Fruit fly (Drosophila melanogaster) whole organism, embryonic: Measurements from ENCODE around the gene HP1e.

ENCODE experiments used
- Atf6 ChIP-seq: fragments of 200-800 bp; sonication (Bioruptor generic); IDR thresholded peaks from 2 replicates; pipeline ENCODE4 v1.3.6; 2022; ENCODE audit warnings: missing biosample characterization, missing genetic modification characterization
- B-H1 ChIP-seq: fragments of 200-800 bp; sonication (Bioruptor generic); IDR thresholded peaks from 3 replicates; pipeline ENCODE4 v1.3.6; 2022; ENCODE audit warnings: missing biosample characterization, missing genetic modification characterization
- Bteb2 ChIP-seq: fragments of 200-800 bp; sonication (Bioruptor generic); optimal IDR thresholded peaks from 2 replicates; lab custom pipeline; 2016; ENCODE audit warnings: missing biosample characterization, missing genetic modification characterization
- CG10209 ChIP-seq: fragments of 200-800 bp; sonication (Bioruptor generic); optimal IDR thresholded peaks from 3 replicates; lab custom pipeline; 2017; ENCODE audit warnings: missing biosample characterization, mild to moderate bottlenecking, missing genetic modification characterization, missing genetic modification reagents
- CG1024 ChIP-seq: fragments of 200-800 bp; sonication (Bioruptor generic); IDR thresholded peaks from 2 replicates; pipeline ENCODE4 v1.3.6; 2022; ENCODE audit warnings: missing biosample characterization, missing genetic modification characterization
- CG10267 ChIP-seq: fragments of 200-800 bp; sonication (Bioruptor generic); optimal IDR thresholded peaks from 2 replicates; lab custom pipeline; 2018; ENCODE audit warnings: missing biosample characterization, mild to moderate bottlenecking, missing genetic modification characterization, moderate library complexity
- CG12659 ChIP-seq: fragments of 200-800 bp; sonication (Bioruptor generic); optimal IDR thresholded peaks from 3 replicates; lab custom pipeline; 2017; ENCODE audit warnings: mild to moderate bottlenecking, missing biosample characterization, missing genetic modification reagents, missing genetic modification characterization
- CG14710 ChIP-seq: fragments of 200-800 bp; sonication (Bioruptor generic); optimal IDR thresholded peaks from 3 replicates; lab custom pipeline; 2019; ENCODE audit warnings: missing biosample characterization, mild to moderate bottlenecking, missing genetic modification characterization, moderate library complexity
- CG15011 ChIP-seq: fragments of 200-800 bp; sonication (Bioruptor generic); optimal IDR thresholded peaks from 3 replicates; lab custom pipeline; 2018; ENCODE audit warnings: missing biosample characterization, mild to moderate bottlenecking, missing genetic modification characterization
- CG15073 ChIP-seq: fragments of 200-800 bp; sonication (Bioruptor generic); optimal IDR thresholded peaks from 2 replicates; lab custom pipeline; 2016; ENCODE audit warnings: missing biosample characterization, missing genetic modification characterization
- CG16813 ChIP-seq: fragments of 200-800 bp; sonication (Bioruptor generic); IDR thresholded peaks from 3 replicates; pipeline ENCODE4 v1.3.6; 2022; ENCODE audit warnings: missing biosample characterization, missing genetic modification characterization; ENCODE audit not compliant: partially characterized antibody
- CG17361 ChIP-seq: fragments of 200-800 bp; sonication (Bioruptor generic); IDR thresholded peaks from 3 replicates; pipeline ENCODE4 v1.3.6; 2022; ENCODE audit warnings: missing biosample characterization, missing genetic modification characterization
- CG17912 ChIP-seq: fragments of 200-800 bp; sonication (Bioruptor generic); optimal IDR thresholded peaks from 2 replicates; lab custom pipeline; 2018; ENCODE audit warnings: missing biosample characterization, mild to moderate bottlenecking, missing genetic modification characterization
- CG18599 ChIP-seq: fragments of 200-800 bp; sonication (Bioruptor generic); optimal IDR thresholded peaks from 3 replicates; lab custom pipeline; 2017; ENCODE audit warnings: missing biosample characterization, missing genetic modification characterization, mild to moderate bottlenecking, moderate library complexity, missing genetic modification reagents
- CG2889 ChIP-seq: fragments of 200-800 bp; sonication (Bioruptor generic); IDR thresholded peaks from 3 replicates; pipeline ENCODE4 v1.3.6; 2022; ENCODE audit warnings: missing biosample characterization, missing genetic modification characterization
- CG32767 ChIP-seq: fragments of 200-800 bp; sonication (Bioruptor generic); IDR thresholded peaks from 2 replicates; pipeline ENCODE4 v1.3.6; 2022; ENCODE audit warnings: missing biosample characterization, missing genetic modification characterization
- CG4282 ChIP-seq: fragments of 200-800 bp; sonication (Bioruptor generic); optimal IDR thresholded peaks from 2 replicates; lab custom pipeline; 2016; ENCODE audit warnings: missing biosample characterization, missing genetic modification characterization
- CG4820 ChIP-seq: fragments of 200-800 bp; sonication (Bioruptor generic); optimal IDR thresholded peaks from 3 replicates; lab custom pipeline; 2016; ENCODE audit warnings: missing biosample characterization, missing genetic modification characterization
- CG5245 ChIP-seq: fragments of 200-800 bp; sonication (Bioruptor generic); optimal IDR thresholded peaks from 3 replicates; lab custom pipeline; 2016; ENCODE audit warnings: missing biosample characterization, missing genetic modification characterization
- CG6791 ChIP-seq: fragments of 200-800 bp; sonication (Bioruptor generic); IDR thresholded peaks from 3 replicates; pipeline ENCODE4 v1.3.6; 2022; ENCODE audit warnings: missing biosample characterization, missing genetic modification characterization; ENCODE audit not compliant: partially characterized antibody
- CG7745 ChIP-seq: fragments of 200-800 bp; sonication (Bioruptor generic); optimal IDR thresholded peaks from 2 replicates; lab custom pipeline; 2018; ENCODE audit warnings: missing biosample characterization, mild to moderate bottlenecking, missing genetic modification characterization, moderate library complexity
- CG8478 ChIP-seq: fragments of >200 bp; optimal IDR thresholded peaks from 2 replicates; lab custom pipeline; 2018
- CG8765 ChIP-seq: fragments of 200-800 bp; sonication (Bioruptor generic); IDR thresholded peaks from 2 replicates; pipeline ENCODE4 v1.3.6; 2022; ENCODE audit warnings: missing biosample characterization, missing genetic modification characterization
- Drgx ChIP-seq: fragments of 200-800 bp; sonication (Bioruptor generic); IDR thresholded peaks from 2 replicates; pipeline ENCODE4 v1.3.6; 2022; ENCODE audit warnings: missing biosample characterization, missing genetic modification characterization
- Gsc ChIP-seq: fragments of 200-800 bp; sonication (Bioruptor generic); IDR thresholded peaks from 2 replicates; pipeline ENCODE4 v1.3.6; 2022; ENCODE audit warnings: missing biosample characterization, missing genetic modification characterization
- HLH54F ChIP-seq: fragments of 200-800 bp; sonication (Bioruptor generic); optimal IDR thresholded peaks from 3 replicates; lab custom pipeline; 2016; ENCODE audit warnings: missing biosample characterization, missing genetic modification characterization
- Hand ChIP-seq: fragments of 200-800 bp; sonication (Bioruptor generic); optimal IDR thresholded peaks from 2 replicates; lab custom pipeline; 2017; ENCODE audit warnings: mild to moderate bottlenecking, missing biosample characterization, missing genetic modification reagents, missing genetic modification characterization
- Jarid2 ChIP-seq: fragments of 200-800 bp; sonication (Bioruptor generic); optimal IDR thresholded peaks from 3 replicates; lab custom pipeline; 2017; ENCODE audit warnings: mild to moderate bottlenecking, missing biosample characterization, missing genetic modification reagents, missing genetic modification characterization
- MTF-1 ChIP-seq: fragments of 200-800 bp; sonication (Bioruptor generic); optimal IDR thresholded peaks from 2 replicates; lab custom pipeline; 2018; ENCODE audit warnings: missing biosample characterization, mild to moderate bottlenecking, missing genetic modification characterization, borderline replicate concordance
- Nf-YC ChIP-seq: fragments of 200-800 bp; optimal IDR thresholded peaks from 3 replicates; lab custom pipeline; 2019; ENCODE audit warnings: missing biosample characterization, mild to moderate bottlenecking, missing genetic modification characterization, moderate library complexity
- Sox100B ChIP-seq: fragments of 200-800 bp; sonication (Bioruptor generic); optimal IDR thresholded peaks from 3 replicates; lab custom pipeline; 2018; ENCODE audit warnings: missing biosample characterization, mild to moderate bottlenecking, missing genetic modification characterization
- ac ChIP-seq: fragments of 200-800 bp; sonication (Bioruptor generic); optimal IDR thresholded peaks from 3 replicates; lab custom pipeline; 2017; ENCODE audit warnings: missing biosample characterization, mild to moderate bottlenecking, missing genetic modification characterization
- cas ChIP-seq: fragments of 200-800 bp; sonication (Bioruptor generic); IDR thresholded peaks from 2 replicates; pipeline ENCODE4 v1.3.6; 2022; ENCODE audit warnings: missing biosample characterization, missing genetic modification characterization
- exex ChIP-seq: fragments of 200-800 bp; sonication (Bioruptor generic); optimal IDR thresholded peaks from 4 replicates; lab custom pipeline; 2018; ENCODE audit warnings: missing biosample characterization, mild to moderate bottlenecking, missing genetic modification characterization, moderate library complexity
- hkb ChIP-seq, 2 experiments: fragments of 200-800 bp in 1 of 2; fragments of >200 bp in 1 of 2; sonication (Bioruptor generic) in 1 of 2; IDR thresholded peaks in 1 of 2; optimal IDR thresholded peaks in 1 of 2; 2 replicates each; pipeline versions ENCODE4 v1.3.6 to Lab custom; 2017 to 2022; ENCODE audit warnings: missing biosample characterization in 1 of 2, missing genetic modification characterization in 1 of 2
- jing ChIP-seq: fragments of 200-800 bp; sonication (Bioruptor generic); optimal IDR thresholded peaks from 2 replicates; lab custom pipeline; 2018; ENCODE audit warnings: missing biosample characterization, mild to moderate bottlenecking, missing genetic modification characterization
- klu ChIP-seq: fragments of 200-800 bp; sonication (Bioruptor generic); IDR thresholded peaks from 2 replicates; pipeline ENCODE4 v1.3.6; 2022; ENCODE audit warnings: missing biosample characterization, missing genetic modification characterization
- peb ChIP-seq: fragments of 200-800 bp; sonication (Bioruptor generic); IDR thresholded peaks from 2 replicates; pipeline ENCODE4 v1.3.6; 2022; ENCODE audit warnings: missing biosample characterization, missing genetic modification characterization
- scrt ChIP-seq: fragments of 200-800 bp; sonication (Bioruptor generic); optimal IDR thresholded peaks from 2 replicates; lab custom pipeline; 2018; ENCODE audit warnings: missing biosample characterization, mild to moderate bottlenecking, missing genetic modification characterization, moderate library complexity
- sens ChIP-seq: fragments of 200-800 bp; sonication (Bioruptor generic); peaks from one replicate; lab custom pipeline; 2016; ENCODE audit warnings: missing biosample characterization, missing genetic modification characterization
- sna ChIP-seq: fragments of 200-800 bp; sonication (Bioruptor generic); IDR thresholded peaks from 2 replicates; pipeline ENCODE4 v1.3.6; 2022; ENCODE audit warnings: missing biosample characterization, missing genetic modification characterization; ENCODE audit not compliant: partially characterized antibody
- sr ChIP-seq: fragments of 200-800 bp; sonication (Bioruptor generic); IDR thresholded peaks from 3 replicates; pipeline ENCODE4 v1.3.6; 2022; ENCODE audit warnings: missing biosample characterization, missing genetic modification characterization
- toy ChIP-seq: fragments of 200-800 bp; sonication (Bioruptor generic); IDR thresholded peaks from 2 replicates; pipeline ENCODE4 v1.3.6; 2022; ENCODE audit warnings: missing biosample characterization, missing genetic modification characterization
- trh ChIP-seq: fragments of 200-800 bp; sonication (Bioruptor generic); optimal IDR thresholded peaks from 2 replicates; lab custom pipeline; 2016; ENCODE audit warnings: missing biosample characterization, missing genetic modification characterization
- tx ChIP-seq: fragments of 200-800 bp; sonication (Bioruptor generic); optimal IDR thresholded peaks from 2 replicates; lab custom pipeline; 2016; ENCODE audit warnings: missing biosample characterization, missing genetic modification characterization
- vfl ChIP-seq: fragments of 200-800 bp; sonication (Bioruptor generic); optimal IDR thresholded peaks from 2 replicates; lab custom pipeline; 2016; ENCODE audit warnings: missing biosample characterization, missing genetic modification characterization
- vvl ChIP-seq: fragments of 200-800 bp; sonication (Bioruptor generic); IDR thresholded peaks from 2 replicates; pipeline ENCODE4 v1.3.6; 2022; ENCODE audit warnings: missing biosample characterization, missing genetic modification characterization
- wor ChIP-seq: fragments of 200-800 bp; sonication (Bioruptor generic); IDR thresholded peaks from 2 replicates; pipeline ENCODE4 v1.3.6; 2022; ENCODE audit warnings: missing biosample characterization, missing genetic modification characterization
- zfh2 ChIP-seq: fragments of 200-800 bp; sonication (Bioruptor generic); optimal IDR thresholded peaks from 2 replicates; lab custom pipeline; 2016; ENCODE audit warnings: missing biosample characterization, missing genetic modification characterization

The HP1e gene

DNA sequence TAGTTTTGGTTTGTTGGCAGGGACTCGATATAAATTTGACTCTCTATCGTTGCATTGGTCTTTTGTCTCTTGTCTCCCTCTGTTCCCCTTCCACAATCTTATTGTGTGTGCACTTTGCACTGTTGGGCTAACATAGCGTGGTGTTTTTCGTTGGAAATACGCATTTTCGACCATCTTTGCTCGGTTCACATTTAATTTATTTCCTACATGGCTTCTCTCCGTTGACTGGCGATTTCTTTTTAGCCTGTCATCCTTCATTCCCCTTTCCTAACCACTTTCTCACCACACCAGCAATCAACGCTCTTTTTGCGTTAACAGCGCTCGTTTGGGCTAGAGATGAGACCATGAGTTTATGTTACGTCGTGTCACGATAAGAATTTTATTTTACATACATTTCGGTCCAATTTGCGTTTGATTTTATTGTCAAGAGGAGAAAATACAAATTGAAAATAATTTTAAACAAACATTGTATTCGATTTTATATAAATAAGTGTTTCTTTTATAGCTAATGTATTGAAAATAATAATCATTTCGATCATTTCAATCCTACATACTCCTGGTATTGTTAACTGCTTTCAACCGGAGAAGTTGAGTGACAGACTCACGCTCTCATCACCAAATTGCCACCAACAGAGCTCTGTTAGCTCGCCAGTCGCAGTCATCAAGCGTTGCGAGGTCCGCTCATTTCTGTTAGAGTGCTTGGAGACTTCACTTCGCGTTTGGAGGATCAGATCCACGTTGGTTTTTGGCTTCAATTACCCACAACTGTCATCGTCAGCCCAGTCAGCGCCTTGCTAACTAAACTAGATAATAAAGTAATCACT, 19.8 kb downstream of the HP1e start (continued):
- peak; percentile 68 for TF ChIP-seq Hand (GFP tag; lab: Kevin White, UChicago)
- TF ChIP-seq peb (GFP tag; lab: Robert Waterston, UW), result no peak
- peak; percentile 94 for TF ChIP-seq sna (GFP tag; lab: Robert Waterston, UW)
- peak; percentile 80 for TF ChIP-seq scrt (GFP tag; lab: Kevin White, UChicago)
- peak; percentile 80 for TF ChIP-seq Sox100B (GFP tag; lab: Kevin White, UChicago)
- TF ChIP-seq hkb (optimal IDR thresholded peaks at IDR 0.05; lab: Kevin White, UChicago), result no peak
- peak; percentile 67 for TF ChIP-seq hkb (GFP tag; IDR thresholded peaks at IDR 0.05; lab: Robert Waterston, UW)
- TF ChIP-seq klu, result peak; percentile 69; the same call in 1 of the 2 replicates
- peak; percentile 8 for TF ChIP-seq CG4820 (GFP tag; lab: Kevin White, UChicago)
- TF ChIP-seq CG12659 (GFP tag; lab: Kevin White, UChicago), result peak; percentile 78
- TF ChIP-seq CG8765, result peak; percentile 41; the same call in 1 of the 2 replicates
- peak; percentile 41 for TF ChIP-seq HLH54F
- TF ChIP-seq toy (GFP tag; lab: Robert Waterston, UW), result no peak
- TF ChIP-seq tx (GFP tag; lab: Kevin White, UChicago), result peak; percentile 20
- no peak for TF ChIP-seq CG17912
- TF ChIP-seq Atf6 (GFP tag; lab: Robert Waterston, UW), result peak; percentile 86
- no peak for TF ChIP-seq CG1024
- TF ChIP-seq CG14710 (tag; lab: Kevin White, UChicago), result peak; percentile 76
- TF ChIP-seq CG32767 (GFP tag; lab: Robert Waterston, UW), result peak; percentile 64
- peak; percentile 85 for TF ChIP-seq Nf-YC (tag; lab: Kevin White, UChicago)
- TF ChIP-seq CG4282, result no peak
- peak; percentile 84 for TF ChIP-seq sens
- peak; percentile 73 for TF ChIP-seq vfl
- no peak for TF ChIP-seq ac (GFP tag; lab: Kevin White, UChicago)
- peak; percentile 24 for TF ChIP-seq CG5245 (GFP tag; lab: Kevin White, UChicago)
- no peak for TF ChIP-seq jing (GFP tag; lab: Kevin White, UChicago)
- peak; percentile 70 for TF ChIP-seq exex (tag; lab: Kevin White, UChicago)
- TF ChIP-seq Drgx (GFP tag; lab: Robert Waterston, UW), result peak; percentile 79; the same call in 1 of the 2 replicates
- TF ChIP-seq MTF-1 (GFP tag; lab: Kevin White, UChicago), result peak; percentile 79
- TF ChIP-seq sr (GFP tag; lab: Robert Waterston, UW), result no peak
- TF ChIP-seq wor (GFP tag; lab: Robert Waterston, UW), result no peak
- peak; percentile 61 for TF ChIP-seq vvl (GFP tag; lab: Robert Waterston, UW)
- TF ChIP-seq trh (GFP tag; lab: Kevin White, UChicago), result peak; percentile 0
- TF ChIP-seq CG17361, result peak; percentile 81
- TF ChIP-seq CG7745 (tag; lab: Kevin White, UChicago), result no peak
- peak; percentile 81 for TF ChIP-seq CG15011 (GFP tag; lab: Kevin White, UChicago)
- peak; percentile 93 for TF ChIP-seq CG16813 (GFP tag; lab: Robert Waterston, UW)
- no peak for TF ChIP-seq Gsc
- TF ChIP-seq cas (GFP tag; lab: Robert Waterston, UW), result peak; percentile 60; the same call in 1 of the 2 replicates
- no peak for TF ChIP-seq CG15073 (GFP tag; lab: Kevin White, UChicago)
- TF ChIP-seq Bteb2 (GFP tag; lab: Kevin White, UChicago), result peak; percentile 64
- peak; percentile 66 for TF ChIP-seq zfh2 (GFP tag; lab: Kevin White, UChicago)
- TF ChIP-seq CG10209 (GFP tag; lab: Kevin White, UChicago), result peak; percentile 80
- no peak for TF ChIP-seq CG2889 (GFP tag; lab: Robert Waterston, UW)
- TF ChIP-seq Jarid2 (GFP tag; lab: Kevin White, UChicago), result peak; percentile 85
- peak; percentile 89 for TF ChIP-seq CG18599
- 0 out of 3 replicates have a peak, but pooled peaks have one; percentile 58 for TF ChIP-seq CG6791 (GFP tag; lab: Robert Waterston, UW)
- peak; percentile 33; the same call in 2 of the 3 replicates for TF ChIP-seq B-H1 (GFP tag; lab: Robert Waterston, UW)
- no peak for TF ChIP-seq CG8478 (lab: Kevin White, UChicago)
- peak; percentile 74 for TF ChIP-seq CG10267
